Fruit fly (Drosophila melanogaster) ovary, adult (tissue): ENCODE data around the gene mld.

Experiments
- CG17801 ChIP-seq: fragments of 200-800 bp; optimal IDR thresholded peaks from 2 replicates; lab custom pipeline; 2019; ENCODE audit warnings: missing biosample characterization, mild to moderate bottlenecking, missing genetic modification characterization, moderate library complexity; ENCODE audit not compliant: partially characterized antibody

mld gene

DNA sequence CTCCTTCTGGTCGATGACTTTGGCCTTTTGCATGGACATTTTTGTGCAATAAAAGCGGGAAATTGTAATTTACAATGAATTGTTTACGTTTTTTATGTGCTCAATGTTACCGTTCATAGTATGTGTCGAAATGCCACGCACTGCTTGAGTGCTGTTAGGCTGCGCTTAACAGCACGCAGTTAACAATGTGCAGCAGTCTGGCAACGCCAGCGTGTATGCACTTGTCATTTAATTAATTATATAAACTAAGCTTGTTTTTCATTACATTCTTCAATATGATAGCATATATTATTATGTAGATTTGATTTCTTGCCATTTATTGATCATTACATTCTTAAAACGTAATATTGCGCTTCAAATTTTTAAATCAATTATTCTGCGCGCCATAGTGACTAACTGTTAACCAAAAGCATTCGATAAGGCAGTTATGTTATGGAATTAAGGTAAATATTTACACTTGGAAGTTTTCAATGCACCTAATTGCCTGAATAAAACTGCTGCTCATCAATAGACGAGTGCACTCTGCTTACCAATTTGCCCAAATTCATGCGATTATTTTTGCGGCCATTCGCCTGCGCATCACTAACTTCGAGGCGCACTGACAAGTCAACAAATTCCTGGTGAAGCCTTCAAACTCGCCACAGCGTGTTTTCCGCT lies at the start of gene mld, which contains the start of gene CG13625:
TSS of gene mld (plus strand) at position 612 of the 657 bp plus-strand sequence.
TSS of gene CG13625 (minus strand) at position 119 of the 657 bp plus-strand sequence.
- no peak for TF ChIP-seq CG17801 (GFP tag; lab: Kevin White, UChicago)

DNA sequence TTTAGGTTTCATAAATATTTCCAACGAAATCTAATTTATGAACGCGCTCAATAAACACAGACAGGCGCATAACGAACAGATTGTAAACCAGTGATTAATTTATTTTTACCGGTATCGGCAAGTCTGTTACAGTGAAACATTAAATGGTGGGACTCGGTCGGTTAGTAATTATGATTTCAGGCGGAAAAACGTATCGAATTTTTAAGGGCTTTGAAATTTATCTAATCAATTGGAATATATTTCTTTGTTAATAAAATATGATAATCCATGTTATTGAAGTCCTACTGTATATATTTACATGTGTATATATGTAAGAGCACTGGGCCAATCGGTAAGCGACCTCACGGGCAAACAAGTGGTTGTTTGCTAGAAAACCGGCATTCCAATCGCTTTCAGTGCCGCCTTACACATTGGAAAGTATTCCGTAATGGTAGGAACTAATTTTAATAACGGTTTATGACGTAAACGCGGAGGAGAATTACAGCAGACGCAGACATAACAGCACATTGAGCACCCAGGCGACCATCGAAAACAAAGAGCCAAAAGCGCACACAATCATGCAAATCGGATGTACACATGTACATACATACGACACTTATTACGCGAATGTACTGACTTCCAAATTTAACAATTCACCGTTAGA lies 42.3 kb upstream of the mld start:
- peak; percentile 93 for TF ChIP-seq CG17801 (GFP tag; lab: Kevin White, UChicago)

DNA sequence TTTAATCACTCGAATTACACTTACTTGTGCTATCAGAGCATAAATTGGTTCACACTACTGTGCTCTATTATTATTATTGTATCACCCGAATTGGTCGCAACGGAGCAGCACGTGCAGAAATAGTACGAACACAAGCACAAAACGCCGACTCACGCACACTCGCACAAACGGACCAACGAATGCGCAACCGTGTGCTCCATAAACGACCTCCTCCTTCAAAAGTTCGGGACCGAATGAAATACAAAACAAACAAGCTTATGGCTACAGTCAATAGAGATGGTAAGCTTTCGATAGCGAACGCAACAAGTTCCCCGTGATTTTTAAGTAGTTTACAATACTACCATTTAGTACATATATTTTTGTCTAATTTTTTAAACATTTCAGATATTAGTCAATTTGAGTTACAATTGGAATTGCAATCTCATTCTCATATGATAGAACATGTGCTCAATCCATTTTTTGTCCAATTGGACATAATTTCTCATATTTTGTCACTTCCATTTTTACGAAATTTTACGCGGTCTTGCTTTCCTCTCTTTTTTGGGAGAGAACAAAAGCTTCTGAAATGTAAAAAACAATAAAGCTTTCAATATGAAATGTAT lies 41.7 kb upstream of the mld start, which contains the start of gene Cftr:
TSS of gene Cftr (minus strand) at position 239 of the 602 bp plus-strand sequence.
- peak; percentile 87 for TF ChIP-seq CG17801 (GFP tag; lab: Kevin White, UChicago)

DNA sequence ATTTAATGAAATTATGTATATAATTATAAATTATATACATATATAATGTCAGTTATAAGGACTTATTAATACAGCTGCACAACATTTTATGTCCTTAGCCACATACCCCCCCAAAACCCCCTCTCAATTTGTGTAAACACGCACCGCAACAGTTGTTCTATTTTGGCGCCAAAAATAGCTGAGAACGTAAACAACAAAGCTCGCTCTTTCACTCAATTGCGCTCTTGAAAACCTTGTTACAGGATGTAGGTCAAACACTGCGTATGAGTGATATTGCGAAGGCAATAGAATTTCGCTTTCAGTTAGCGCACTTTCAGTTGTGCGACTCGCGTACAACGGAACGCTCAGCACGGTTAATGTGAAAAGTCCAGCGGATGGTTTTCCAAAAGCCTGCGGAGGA lies 41.1 kb upstream of the mld start, which contains the start of gene Esyt2:
TSS of gene Esyt2 (plus strand) at position 332 of the 400 bp plus-strand sequence.
- TF ChIP-seq CG17801 (GFP tag; lab: Kevin White, UChicago) = no peak

DNA sequence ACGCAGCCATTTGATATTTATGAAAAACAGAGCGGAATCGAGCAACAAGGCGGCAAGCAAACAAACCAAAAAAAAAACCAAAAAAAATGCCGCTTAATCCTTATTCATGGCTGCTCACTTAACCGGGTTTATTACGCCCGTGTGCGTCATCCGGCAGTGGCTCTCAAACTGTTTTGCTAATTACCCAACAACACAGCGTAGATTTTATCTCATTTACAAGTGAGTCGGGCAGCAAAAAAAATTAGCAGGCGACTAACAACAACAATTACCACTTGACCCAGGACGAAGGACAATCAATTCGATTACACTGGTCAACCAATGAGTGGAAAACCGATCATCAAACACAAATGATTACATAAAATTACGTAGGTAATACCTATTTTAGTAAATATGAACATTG lies 37.2 kb upstream of the mld start:
- TF ChIP-seq CG17801 (GFP tag; lab: Kevin White, UChicago) = no peak

DNA sequence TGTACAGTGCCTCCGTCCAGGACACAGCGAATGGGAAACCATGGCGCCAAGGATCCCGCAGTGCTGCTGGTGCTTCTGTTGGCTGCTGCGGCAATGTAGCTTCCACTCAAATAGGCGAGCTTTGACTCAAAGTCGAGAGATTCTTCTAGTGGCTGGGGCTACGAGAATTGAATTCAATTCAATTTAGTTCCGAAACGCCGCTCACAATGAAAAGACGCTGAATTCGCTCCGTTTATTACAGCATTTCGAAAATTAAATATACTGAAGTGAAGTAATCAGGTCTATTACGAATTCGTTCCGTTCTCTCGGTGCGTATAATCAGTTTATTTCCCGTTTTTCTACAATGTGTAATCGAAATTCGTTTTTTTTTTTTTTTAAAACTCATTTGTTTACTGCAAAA lies 36.6 kb upstream of the mld start:
- no peak for TF ChIP-seq CG17801 (GFP tag; lab: Kevin White, UChicago)

DNA sequence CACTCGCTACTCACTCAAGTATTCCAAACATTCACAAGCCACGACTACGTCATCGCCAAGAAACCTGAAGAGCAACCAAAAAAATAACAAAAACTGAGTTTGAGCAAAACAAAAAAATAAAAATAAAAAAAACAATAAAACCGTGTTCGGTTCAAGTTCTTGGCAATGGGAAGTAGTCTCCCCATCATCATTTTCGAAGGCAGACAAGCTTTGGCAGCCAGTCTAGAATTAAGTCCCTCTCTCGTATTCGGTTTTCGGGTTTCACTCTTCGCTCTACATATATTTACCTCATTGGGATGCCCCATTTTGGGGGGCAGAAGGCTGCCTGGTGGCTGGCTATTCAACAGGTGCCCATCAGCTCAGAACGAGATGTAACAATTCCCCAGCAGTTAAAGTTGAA lies 35.6 kb upstream of the mld start:
- TF ChIP-seq CG17801 (GFP tag; lab: Kevin White, UChicago) = peak; percentile 46

DNA sequence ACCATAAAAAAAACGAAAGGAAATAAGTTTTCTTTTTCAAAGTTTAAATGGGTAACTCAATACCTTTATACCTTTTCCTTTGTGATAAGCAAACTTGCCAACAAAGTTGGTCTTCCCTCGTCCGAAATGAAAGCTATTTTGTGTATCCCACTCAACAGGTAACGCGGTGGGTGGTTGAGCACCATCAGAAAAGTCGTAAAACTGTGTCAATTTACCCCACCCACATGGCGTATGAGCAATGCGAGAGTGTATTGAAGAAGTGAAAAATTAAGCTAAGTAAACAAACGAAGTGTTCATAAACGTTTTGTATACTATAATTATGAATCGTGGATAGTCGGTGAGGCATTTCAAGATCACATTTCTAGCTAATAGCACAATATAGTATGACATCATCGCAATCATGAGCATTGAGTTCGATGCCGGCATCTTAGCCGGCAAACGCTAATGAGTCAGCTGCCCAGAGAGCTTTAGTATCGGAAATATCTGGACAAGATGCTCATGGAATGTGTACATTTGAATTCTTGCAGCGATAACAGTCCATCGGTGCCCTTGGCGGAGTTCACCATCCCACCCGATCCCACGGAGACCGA lies 34.6 kb upstream of the mld start:
- no peak for TF ChIP-seq CG17801 (GFP tag; lab: Kevin White, UChicago)

DNA sequence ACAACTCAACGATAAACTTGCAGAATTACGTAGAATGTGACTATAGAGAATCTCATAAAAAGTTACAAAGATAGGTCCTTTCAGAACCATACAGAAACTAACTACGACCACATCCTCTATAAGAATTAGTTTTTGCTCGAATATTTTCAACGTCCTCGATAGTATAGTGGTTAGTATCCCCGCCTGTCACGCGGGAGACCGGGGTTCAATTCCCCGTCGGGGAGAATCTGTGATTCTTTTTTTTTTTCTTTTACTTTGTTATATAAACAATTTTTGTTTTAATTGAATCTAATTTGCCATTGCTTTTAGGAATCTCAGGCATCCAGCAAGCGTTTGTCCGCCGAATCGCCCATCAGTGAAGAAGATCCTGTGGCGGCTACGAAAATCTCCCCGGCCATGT lies 30.3 kb upstream of the mld start:
- no peak for TF ChIP-seq CG17801 (GFP tag; lab: Kevin White, UChicago)

DNA sequence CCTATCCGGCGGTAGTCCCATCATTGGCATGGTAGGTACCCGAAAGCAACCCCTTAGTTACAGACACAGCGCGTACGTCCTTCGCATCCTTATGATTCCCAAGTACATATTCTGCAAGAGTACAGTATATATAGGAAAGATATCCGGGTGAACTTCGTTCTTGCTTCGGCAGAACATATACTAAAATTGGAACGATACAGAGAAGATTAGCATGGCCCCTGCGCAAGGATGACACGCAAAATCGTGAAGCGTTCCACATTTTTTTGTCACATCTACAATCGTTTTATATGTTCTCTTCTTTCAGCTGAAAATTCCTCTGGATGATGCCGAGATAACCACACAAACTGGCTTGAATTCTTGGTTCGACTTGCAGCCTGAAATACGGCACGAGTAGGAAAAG lies 29.5 kb upstream of the mld start:
- TF ChIP-seq CG17801 (GFP tag; lab: Kevin White, UChicago) = no peak

DNA sequence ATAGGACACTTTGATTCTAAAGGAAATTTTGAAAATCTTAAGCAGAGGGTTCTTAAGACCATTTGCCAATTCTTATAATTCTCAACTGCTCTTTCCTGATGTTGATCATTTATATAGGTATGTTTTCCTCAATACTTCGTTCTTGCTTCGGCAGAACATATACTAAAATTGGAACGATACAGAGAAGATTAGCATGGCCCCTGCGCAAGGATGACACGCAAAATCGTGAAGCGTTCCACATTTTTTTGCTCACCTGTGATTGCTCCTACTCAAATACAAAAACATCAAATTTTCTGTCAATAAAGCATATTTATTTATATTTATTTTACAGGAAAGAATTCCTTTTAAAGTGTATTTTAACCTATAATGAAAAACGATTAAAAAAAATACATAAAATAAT lies 28.9 kb upstream of the mld start:
- no peak for TF ChIP-seq CG17801 (GFP tag; lab: Kevin White, UChicago)

DNA sequence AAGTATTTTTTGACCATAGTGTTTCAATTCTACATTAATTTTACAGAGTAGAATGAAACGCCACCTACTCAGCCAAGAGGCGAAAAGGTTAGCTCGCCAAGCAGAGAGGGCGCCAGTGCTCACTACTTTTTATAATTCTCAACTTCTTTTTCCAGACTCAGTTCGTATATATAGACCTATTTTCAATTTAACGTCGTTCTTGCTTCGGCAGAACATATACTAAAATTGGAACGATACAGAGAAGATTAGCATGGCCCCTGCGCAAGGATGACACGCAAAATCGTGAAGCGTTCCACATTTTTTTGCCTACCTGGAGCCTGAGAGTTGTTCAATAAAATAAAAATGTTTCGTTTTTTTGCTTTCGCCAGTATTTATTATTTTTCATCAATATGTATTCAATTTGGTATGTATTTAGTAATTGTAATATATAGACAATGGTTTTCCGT lies 28.4 kb upstream of the mld start:
- peak; percentile 26 for TF ChIP-seq CG17801 (GFP tag; lab: Kevin White, UChicago)

DNA sequence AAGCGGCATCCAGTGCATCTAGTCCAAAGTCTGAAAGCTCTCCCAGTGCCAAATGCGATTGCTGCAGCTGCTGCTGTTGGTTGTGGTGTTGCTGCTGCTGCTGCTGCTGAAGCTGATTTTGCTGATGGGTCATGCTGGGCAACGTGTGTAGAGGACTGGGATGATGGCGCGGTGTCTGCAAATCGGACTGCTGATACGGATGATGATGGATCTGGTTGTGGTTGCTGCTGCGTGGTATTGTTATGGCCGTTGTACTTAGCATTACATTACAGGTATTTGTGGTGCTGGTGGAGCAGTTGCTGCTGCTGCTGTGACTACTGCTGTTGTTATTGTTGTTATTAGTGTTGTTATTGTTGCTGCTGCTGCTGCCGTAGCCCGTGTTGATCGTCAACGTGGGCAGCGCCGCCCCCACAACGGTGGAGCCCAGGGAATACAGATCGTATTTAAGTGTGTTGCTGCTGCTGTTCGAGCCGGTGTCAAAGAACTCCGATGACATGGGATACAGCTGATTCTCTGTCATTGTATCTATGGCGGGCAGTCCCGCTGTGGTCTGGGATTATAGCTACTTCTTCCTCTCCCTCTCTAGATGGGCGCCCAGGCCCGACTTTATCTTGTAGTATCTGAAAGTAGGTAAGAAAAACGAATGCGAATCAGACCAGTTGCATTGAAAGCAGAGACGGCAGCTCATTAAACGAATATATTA lies 23.0 kb upstream of the mld start:
- no peak for TF ChIP-seq CG17801 (GFP tag; lab: Kevin White, UChicago)

DNA sequence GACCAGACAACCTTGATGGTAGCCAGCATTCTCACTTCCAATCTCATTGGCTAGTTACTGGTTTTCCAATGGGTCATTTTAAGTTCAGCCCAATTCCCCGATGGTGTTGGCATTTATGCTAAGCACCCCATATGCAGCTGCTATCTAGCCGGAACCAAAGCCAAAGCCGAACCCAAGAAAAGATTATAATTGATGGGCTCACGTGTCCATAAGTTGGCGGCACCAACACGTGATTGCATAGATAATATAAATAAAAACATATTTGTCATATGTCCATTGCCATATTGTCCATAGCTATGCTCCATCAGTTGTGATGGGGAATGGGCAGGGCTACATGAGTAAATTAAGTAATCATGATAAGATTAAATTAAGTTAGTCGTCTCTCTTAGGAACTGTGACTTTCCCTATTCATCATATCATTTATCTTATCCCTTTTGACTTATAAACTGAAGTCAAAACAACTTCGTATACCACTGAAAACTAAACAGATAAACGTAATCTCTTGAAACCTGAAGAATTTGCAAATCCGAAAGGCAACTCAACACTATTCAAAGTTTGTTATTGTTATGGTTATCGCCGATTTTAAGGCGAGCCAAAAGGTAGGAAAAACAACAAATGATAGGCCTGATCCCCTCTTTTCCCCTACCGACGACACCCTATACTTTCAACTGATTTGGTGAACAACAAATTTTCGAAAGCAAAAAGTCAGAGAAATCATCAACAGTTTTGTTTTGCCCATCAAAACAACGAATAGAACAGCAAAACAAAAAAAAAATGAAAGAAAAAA lies 22.2 kb upstream of the mld start:
- TF ChIP-seq CG17801 (GFP tag; lab: Kevin White, UChicago) = no peak
